Worm (Caenorhabditis elegans) whole organism, young adult: ENCODE measurements around the gene fbxa-82.
A peak's percentile ranks its signal among the peaks of the same experiment; 100 is the strongest.

ENCODE experiments used
- B0019.2 ChIP-seq: fragments of 200-800 bp; sonication (Bioruptor generic); conservative IDR thresholded peaks from 2 replicates; pipeline ENCODE4 v1.3.6; 2022; ENCODE audit warnings: missing genetic modification reagents, missing genetic modification characterization, missing compliant biosample characterization
- B0336.3 ChIP-seq: fragments of 200-800 bp; sonication (Bioruptor generic); IDR thresholded peaks from 2 replicates; pipeline ENCODE4 v1.3.6; 2022; ENCODE audit warnings: missing genetic modification characterization, missing compliant biosample characterization
- C06A6.2 ChIP-seq: fragments of 200-800 bp; sonication (Bioruptor generic); conservative IDR thresholded peaks from 2 replicates; pipeline ENCODE4 v1.3.6; 2022; ENCODE audit warnings: missing genetic modification characterization, missing compliant biosample characterization
- F10E7.11 ChIP-seq: sonication (generic microtip); optimal IDR thresholded peaks from 2 replicates; lab custom pipeline; 2017; ENCODE audit warnings: mild to moderate bottlenecking, missing genetic modification characterization, moderate library complexity, missing compliant biosample characterization
- F23B12.7 ChIP-seq: sonication (generic microtip); optimal IDR thresholded peaks from 2 replicates; lab custom pipeline; 2017; ENCODE audit warnings: missing genetic modification characterization, mild to moderate bottlenecking, missing compliant biosample characterization, antibody characterized with exemption, moderate library complexity; ENCODE audit not compliant: insufficient read depth
- F33H1.4 ChIP-seq: fragments of 200-800 bp; sonication (Bioruptor generic); IDR thresholded peaks from 2 replicates; pipeline ENCODE4 v1.3.6; 2022; ENCODE audit warnings: missing genetic modification reagents, missing genetic modification characterization, missing compliant biosample characterization
- F49E8.2 ChIP-seq: sonication (generic microtip); optimal IDR thresholded peaks from 3 replicates; lab custom pipeline; 2017; ENCODE audit warnings: missing genetic modification characterization, mild to moderate bottlenecking, missing compliant biosample characterization, antibody characterized with exemption, moderate library complexity; ENCODE audit not compliant: insufficient read depth
- K11D2.4 ChIP-seq: fragments of 200-800 bp; sonication (Bioruptor generic); IDR thresholded peaks from 2 replicates; pipeline ENCODE4 v1.3.6; 2022; ENCODE audit warnings: missing genetic modification reagents, missing genetic modification characterization, missing compliant biosample characterization
- Y53F4B.3 ChIP-seq: fragments of 200-800 bp; sonication (Bioruptor generic); IDR thresholded peaks from 2 replicates; pipeline ENCODE4 v1.3.6; 2022; ENCODE audit warnings: missing genetic modification reagents, missing genetic modification characterization, missing compliant biosample characterization
- Y67H2A.10 ChIP-seq: fragments of 200-800 bp; sonication (Bioruptor generic); conservative IDR thresholded peaks from 2 replicates; pipeline ENCODE4 v1.3.6; 2022; ENCODE audit warnings: missing genetic modification reagents, missing genetic modification characterization, missing compliant biosample characterization
- Y95B8A.8 ChIP-seq: fragments of 200-800 bp; sonication (Bioruptor generic); IDR thresholded peaks from 2 replicates; pipeline ENCODE4 v1.3.6; 2022; ENCODE audit warnings: missing genetic modification reagents, missing genetic modification characterization, missing compliant biosample characterization
- ZK185.1 ChIP-seq: sonication (generic microtip); optimal IDR thresholded peaks from 2 replicates; lab custom pipeline; 2016; ENCODE audit warnings: mild to moderate bottlenecking, missing genetic modification characterization, missing compliant biosample characterization; ENCODE audit not compliant: poor library complexity, severe bottlenecking
- atf-7 ChIP-seq: sonication (generic microtip); optimal IDR thresholded peaks from 2 replicates; lab custom pipeline; 2017; ENCODE audit warnings: mild to moderate bottlenecking, missing genetic modification characterization, missing compliant biosample characterization
- attf-5 ChIP-seq: fragments of 200-800 bp; sonication (Bioruptor generic); optimal IDR thresholded peaks from 2 replicates; lab custom pipeline; 2018; ENCODE audit warnings: mild to moderate bottlenecking, missing genetic modification characterization, missing compliant biosample characterization
- cebp-1 ChIP-seq, 2 experiments: fragments of 200-800 bp in 1 of 2; sonication (Bioruptor generic) in 1 of 2; sonication (generic microtip) in 1 of 2; IDR thresholded peaks in 1 of 2; optimal IDR thresholded peaks in 1 of 2; 2 replicates each; pipeline versions ENCODE4 v1.3.6 to Lab custom; 2017 to 2022; ENCODE audit warnings: missing compliant biosample characterization in 2 of 2, missing genetic modification characterization in 2 of 2, mild to moderate bottlenecking in 1 of 2, missing genetic modification reagents in 1 of 2, moderate library complexity in 1 of 2
- ceh-27 ChIP-seq: fragments of 200-800 bp; sonication (Bioruptor generic); optimal IDR thresholded peaks from 2 replicates; lab custom pipeline; 2018; ENCODE audit warnings: mild to moderate bottlenecking, missing genetic modification characterization, moderate library complexity, missing compliant biosample characterization
- chd-7 ChIP-seq: sonication (generic microtip); optimal IDR thresholded peaks from 2 replicates; lab custom pipeline; 2016; ENCODE audit warnings: mild to moderate bottlenecking, missing genetic modification characterization, moderate library complexity, missing compliant biosample characterization
- egl-44 ChIP-seq: fragments of 200-800 bp; sonication (Bioruptor generic); IDR thresholded peaks from 2 replicates; pipeline ENCODE4 v1.3.6; 2022; ENCODE audit warnings: missing genetic modification reagents, missing genetic modification characterization, missing compliant biosample characterization
- ets-4 ChIP-seq: fragments of 200-800 bp; sonication (Bioruptor generic); optimal IDR thresholded peaks from 2 replicates; lab custom pipeline; 2018; ENCODE audit warnings: mild to moderate bottlenecking, missing genetic modification characterization, missing compliant biosample characterization
- gei-17 ChIP-seq: fragments of 200-800 bp; sonication (Bioruptor generic); optimal IDR thresholded peaks from 2 replicates; lab custom pipeline; 2018; ENCODE audit warnings: mild to moderate bottlenecking, missing genetic modification characterization, missing compliant biosample characterization
- him-1 ChIP-seq: sonication (generic microtip); optimal IDR thresholded peaks from 2 replicates; lab custom pipeline; 2016; ENCODE audit warnings: missing genotype, missing genetic modification reagents, missing genetic modification characterization, missing compliant biosample characterization
- hlh-12 ChIP-seq: sonication (generic microtip); optimal IDR thresholded peaks from 2 replicates; lab custom pipeline; 2016; ENCODE audit warnings: missing genetic modification characterization, missing compliant biosample characterization
- hlh-26 ChIP-seq: fragments of 200-800 bp; sonication (Bioruptor generic); conservative IDR thresholded peaks from 2 replicates; pipeline ENCODE4 v1.3.6; 2022; ENCODE audit warnings: missing genetic modification reagents, missing genetic modification characterization, missing compliant biosample characterization
- hsf-1 ChIP-seq: fragments of 200-800 bp; sonication (Bioruptor generic); IDR thresholded peaks from 2 replicates; pipeline ENCODE4 v1.3.6; 2022; ENCODE audit warnings: missing genetic modification reagents, missing genetic modification characterization, missing compliant biosample characterization
- lin-26 ChIP-seq: fragments of 200-800 bp; sonication (Bioruptor generic); IDR thresholded peaks from 2 replicates; pipeline ENCODE4 v1.3.6; 2022; ENCODE audit warnings: missing genetic modification reagents, missing genetic modification characterization, missing compliant biosample characterization
- lin-54 ChIP-seq: fragments of 200-800 bp; sonication (Bioruptor generic); optimal IDR thresholded peaks from 2 replicates; lab custom pipeline; 2018; ENCODE audit warnings: mild to moderate bottlenecking, missing genetic modification characterization, missing compliant biosample characterization
- lir-1 ChIP-seq: fragments of 200-800 bp; sonication (Bioruptor generic); conservative IDR thresholded peaks from 2 replicates; pipeline ENCODE4 v1.3.6; 2022; ENCODE audit warnings: missing genetic modification reagents, missing genetic modification characterization, missing compliant biosample characterization
- madf-6 ChIP-seq: fragments of 200-800 bp; sonication (Bioruptor generic); IDR thresholded peaks from 2 replicates; pipeline ENCODE4 v1.3.6; 2022; ENCODE audit warnings: missing genetic modification reagents, missing genetic modification characterization, missing compliant biosample characterization
- mcd-1 ChIP-seq: fragments of 200-800 bp; sonication (Bioruptor generic); IDR thresholded peaks from 2 replicates; pipeline ENCODE4 v1.3.6; 2022; ENCODE audit warnings: missing genetic modification reagents, missing genetic modification characterization, missing compliant biosample characterization
- mxl-1 ChIP-seq: sonication (generic microtip); optimal IDR thresholded peaks from 2 replicates; lab custom pipeline; 2016; ENCODE audit warnings: missing genetic modification characterization, missing compliant biosample characterization
- nfya-2 ChIP-seq: fragments of 200-800 bp; sonication (Bioruptor generic); IDR thresholded peaks from 2 replicates; pipeline ENCODE4 v1.3.6; 2022; ENCODE audit warnings: missing genetic modification reagents, missing genetic modification characterization, missing compliant biosample characterization
- nhr-120 ChIP-seq: fragments of 200-800 bp; sonication (Bioruptor generic); IDR thresholded peaks from 2 replicates; pipeline ENCODE4 v1.3.6; 2022; ENCODE audit warnings: missing genetic modification characterization, missing compliant biosample characterization
- nhr-27 ChIP-seq: fragments of 200-800 bp; sonication (Bioruptor generic); optimal IDR thresholded peaks from 2 replicates; lab custom pipeline; 2018; ENCODE audit warnings: mild to moderate bottlenecking, missing genetic modification characterization, moderate library complexity, missing compliant biosample characterization
- pha-4 ChIP-seq: fragments of 150-350 bp; sonication (generic microtip); optimal IDR thresholded peaks from 2 replicates; lab custom pipeline; 2014; ENCODE audit warnings: missing biosample characterization, missing genetic modification reagents, missing genetic modification characterization
- rec-8 ChIP-seq, 2 experiments: sonication (generic microtip); optimal IDR thresholded peaks; 2 replicates each; lab custom pipeline; 2016; ENCODE audit warnings: mild to moderate bottlenecking in 2 of 2, missing genetic modification characterization in 2 of 2, missing genetic modification reagents in 2 of 2, missing genotype in 2 of 2, missing biosample characterization in 1 of 2, missing compliant biosample characterization in 1 of 2, moderate library complexity in 1 of 2
- repo-1 ChIP-seq: sonication (generic microtip); optimal IDR thresholded peaks from 2 replicates; lab custom pipeline; 2017; ENCODE audit warnings: mild to moderate bottlenecking, missing genetic modification characterization, missing compliant biosample characterization
- sea-2 ChIP-seq: fragments of 200-800 bp; sonication (Bioruptor generic); IDR thresholded peaks from 2 replicates; pipeline ENCODE4 v1.3.6; 2022; ENCODE audit warnings: missing genetic modification characterization, missing compliant biosample characterization
- sptf-2 ChIP-seq: fragments of 200-800 bp; sonication (Bioruptor generic); optimal IDR thresholded peaks from 2 replicates; lab custom pipeline; 2018; ENCODE audit warnings: mild to moderate bottlenecking, missing genetic modification characterization, missing compliant biosample characterization
- unc-62 ChIP-seq: fragments of 150-350 bp; optimal IDR thresholded peaks from 2 replicates; lab custom pipeline; 2014; ENCODE audit warnings: missing biosample characterization, missing genetic modification reagents, missing genetic modification characterization
- xnd-1 ChIP-seq: sonication (generic microtip); optimal IDR thresholded peaks from 2 replicates; lab custom pipeline; 2016; ENCODE audit warnings: missing genotype, missing genetic modification reagents, missing genetic modification characterization, missing compliant biosample characterization
- ztf-26 ChIP-seq: sonication (generic microtip); optimal IDR thresholded peaks from 2 replicates; lab custom pipeline; 2017; ENCODE audit warnings: missing genetic modification characterization, missing compliant biosample characterization

The fbxa-82 gene

ce11 chrV:15056346-15056839 lies 4.1 kb upstream of the fbxa-82 start:
- TF ChIP-seq nhr-27 (no peak), pha-4 (no peak), B0336.3 (peak; percentile 61), mxl-1 (tag; lab: Kevin White, UChicago) (no peak), Y67H2A.10 (GFP tag; lab: Robert Waterston, UW) (no peak), rec-8 (tag; optimal IDR thresholded peaks at IDR 0.05; lab: Kevin White, UChicago) (no peak), hlh-26 (GFP tag; lab: Robert Waterston, UW) (no peak), lin-54 (GFP tag; lab: Kevin White, UChicago) (peak; percentile 12), hlh-12 (tag; lab: Kevin White, UChicago) (no peak), sptf-2 (GFP tag; lab: Kevin White, UChicago) (no peak), Y95B8A.8 (GFP tag; lab: Robert Waterston, UW) (no peak), unc-62 (GFP tag; lab: Kevin White, UChicago) (no peak), xnd-1 (tag; lab: Kevin White, UChicago) (no peak), hsf-1 (GFP tag; lab: Robert Waterston, UW) (0 out of 2 replicates have a peak, but pooled peaks have one; percentile 53), F49E8.2 (tag; lab: Kevin White, UChicago) (no peak), nfya-2 (no peak), him-1 (no peak), atf-7 (tag; lab: Kevin White, UChicago) (no peak), ceh-27 (GFP tag; lab: Kevin White, UChicago) (no peak), repo-1 (tag; lab: Kevin White, UChicago) (no peak), B0019.2 (no peak), K11D2.4 (GFP tag; lab: Robert Waterston, UW) (no peak), Y53F4B.3 (no peak), gei-17 (GFP tag; lab: Kevin White, UChicago) (no peak), F23B12.7 (tag; lab: Kevin White, UChicago) (no peak), ztf-26 (tag; lab: Kevin White, UChicago) (no peak), lin-26 (GFP tag; lab: Robert Waterston, UW) (peak; percentile 76), attf-5 (GFP tag; lab: Kevin White, UChicago) (no peak), sea-2 (GFP tag; lab: Robert Waterston, UW) (no peak), nhr-120 (no peak), lir-1 (no peak), madf-6 (GFP tag; lab: Robert Waterston, UW) (peak; percentile 59), ets-4 (GFP tag; lab: Kevin White, UChicago) (no peak), F10E7.11 (no peak), egl-44 (GFP tag; lab: Robert Waterston, UW) (no peak), chd-7 (tag; lab: Kevin White, UChicago) (peak; percentile 25), C06A6.2 (no peak), cebp-1 (GFP tag; IDR thresholded peaks at IDR 0.05; lab: Robert Waterston, UW) (no peak), cebp-1 (tag; optimal IDR thresholded peaks at IDR 0.05; lab: Kevin White, UChicago) (no peak)

DNA sequence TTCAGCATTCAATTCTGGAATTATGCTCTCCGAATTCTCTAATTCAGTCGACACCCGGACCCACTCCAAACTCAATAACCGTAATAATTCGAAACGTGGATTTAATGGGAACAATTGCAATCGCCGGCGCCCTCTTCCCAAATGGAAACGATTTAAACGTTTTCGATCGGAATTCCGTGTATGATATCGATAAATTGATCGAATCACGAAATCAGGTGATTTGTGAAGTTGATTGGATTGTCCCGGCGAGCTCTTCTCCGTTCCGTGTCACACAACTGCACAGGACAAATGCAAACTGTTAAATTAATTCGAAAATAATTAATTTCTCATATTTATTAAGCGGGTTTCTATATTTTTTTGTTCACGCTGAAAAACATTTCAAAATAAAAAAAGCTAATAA lies 3.5 kb upstream of the fbxa-82 start, which contains the start of gene C25D7.16:
Gene C25D7.16 (plus strand): TSS at position 301 of the 400 bp plus-strand sequence.
- no peak for TF ChIP-seq F33H1.4 (GFP tag; lab: Robert Waterston, UW)
- peak; percentile 7; the same call in 1 of the 2 replicates for TF ChIP-seq madf-6 (GFP tag; lab: Robert Waterston, UW)
- no peak for TF ChIP-seq ZK185.1 (tag; lab: Kevin White, UChicago)
- no peak for TF ChIP-seq mcd-1
